Worm (Caenorhabditis elegans): ENCODE data around the gene Y15E3A.3.

Gene Y15E3A.3

DNA sequence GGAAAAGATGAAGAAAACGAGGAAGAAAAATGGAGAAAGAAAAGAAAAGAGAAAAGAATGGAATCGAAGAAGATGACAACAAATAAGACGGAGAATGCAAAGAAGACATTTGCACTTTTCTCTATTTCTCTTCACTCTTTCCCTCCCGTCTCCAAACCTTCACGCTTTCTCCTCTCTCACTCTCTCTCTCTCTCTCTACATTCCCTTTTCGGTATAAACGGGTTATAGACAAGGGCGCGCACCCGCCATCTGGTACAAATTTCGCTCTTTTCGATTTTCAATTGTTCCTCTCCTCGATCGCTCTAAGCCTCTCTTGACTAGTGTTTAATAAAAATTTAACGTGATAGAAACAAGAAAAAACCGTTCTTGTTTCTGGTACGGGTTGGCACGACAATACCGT lies 48.8 kb downstream of the Y15E3A.3 start (continued):
- TF ChIP-seq ceh-82 (tag; optimal IDR thresholded peaks at IDR 0.05) (no peak), lin-39 (tag; optimal IDR thresholded peaks at IDR 0.05) (no peak), nhr-129 (tag; optimal IDR thresholded peaks at IDR 0.05) (peak; percentile 92), mbf-1 (tag; optimal IDR thresholded peaks at IDR 0.05) (no peak), unc-62 (GFP tag; optimal IDR thresholded peaks at IDR 0.05) (no peak), ceh-16 (tag; optimal IDR thresholded peaks at IDR 0.05) (peak; percentile 51)

DNA sequence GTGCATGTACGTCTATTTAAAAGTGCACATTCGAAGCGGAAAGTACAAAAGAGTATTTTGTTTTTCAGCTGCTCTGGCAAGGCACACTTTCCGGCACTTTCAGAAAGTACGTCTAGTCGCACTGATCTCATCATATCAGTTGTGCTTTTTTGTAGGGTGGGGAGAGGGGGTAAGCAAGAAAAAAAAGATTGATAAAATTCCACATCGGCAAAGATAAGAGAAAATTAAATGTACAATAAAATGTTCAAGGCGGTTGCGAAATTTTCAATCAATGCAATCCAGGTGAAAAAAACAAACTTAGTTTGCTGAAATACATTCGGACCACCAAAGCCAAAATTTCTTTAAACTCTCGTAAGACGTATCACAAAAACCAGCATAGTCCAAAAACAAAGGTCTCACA lies 49.4 kb downstream of the Y15E3A.3 start:
- no peak for TF ChIP-seq nhr-77 (tag; optimal IDR thresholded peaks at IDR 0.05)
- peak; percentile 46 for TF ChIP-seq sma-9 (GFP tag; optimal IDR thresholded peaks at IDR 0.05)
- no peak for TF ChIP-seq sma-9 (tag; optimal IDR thresholded peaks at IDR 0.05)

DNA sequence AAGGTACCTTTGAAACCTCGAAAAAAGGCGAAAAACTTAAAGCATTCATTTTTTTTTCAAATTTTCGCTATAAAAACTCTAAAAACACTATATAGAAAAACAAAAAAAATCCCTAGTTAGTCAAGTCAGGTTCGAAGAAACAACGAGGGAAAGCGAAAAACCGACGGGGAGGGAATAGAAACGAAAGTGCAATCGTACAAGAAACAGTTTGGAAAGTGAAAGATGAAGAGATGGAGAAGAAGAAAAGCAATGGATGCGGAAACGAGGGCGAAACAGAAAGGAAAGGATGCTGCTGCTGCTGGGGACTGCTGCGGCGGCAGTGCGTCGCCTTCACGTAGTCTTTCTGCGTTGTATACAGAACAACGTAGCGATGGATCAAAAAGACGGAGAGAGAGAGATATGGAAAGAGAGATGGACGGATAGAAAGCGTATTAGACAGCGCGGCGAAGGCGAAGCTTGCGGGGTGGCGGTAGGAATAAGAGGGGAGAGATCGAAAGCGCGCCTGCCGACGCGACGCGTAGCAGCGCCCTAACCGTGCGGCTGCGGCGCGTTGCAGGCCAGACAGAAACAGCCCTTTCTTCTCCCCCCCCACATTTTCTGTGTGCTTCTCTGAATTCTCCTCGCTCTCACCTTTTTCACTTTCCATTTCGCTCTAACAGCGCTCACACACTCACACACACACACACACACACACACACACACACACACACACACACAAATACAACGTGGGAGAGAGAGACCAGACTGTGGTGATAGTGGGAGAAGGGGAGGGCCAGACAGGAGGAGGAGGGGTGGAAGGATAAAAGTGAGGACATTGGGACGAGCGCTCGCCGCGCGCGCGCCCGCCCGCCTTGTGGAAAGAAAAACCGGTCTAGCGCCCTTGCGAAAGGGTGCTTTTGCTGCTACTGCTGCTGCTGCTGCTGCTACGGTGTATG lies 50.5 kb downstream of the Y15E3A.3 start:
- TF ChIP-seq lin-13 (GFP tag; optimal IDR thresholded peaks at IDR 0.05) (peak; percentile 88), dmd-4 (tag; optimal IDR thresholded peaks at IDR 0.05) (no peak), snpc-4 (tag; optimal IDR thresholded peaks at IDR 0.05) (peak; percentile 73), ZK546.5 (tag; optimal IDR thresholded peaks at IDR 0.05) (no peak), C34F6.9 (tag; optimal IDR thresholded peaks at IDR 0.05) (peak; percentile 73), nhr-12 (tag; optimal IDR thresholded peaks at IDR 0.05) (peak; percentile 13), sem-4 (tag; optimal IDR thresholded peaks at IDR 0.05) (peak; percentile 91), nhr-10 (tag; optimal IDR thresholded peaks at IDR 0.05) (peak; percentile 8), peb-1 (tag; optimal IDR thresholded peaks at IDR 0.05) (no peak), sma-9 (GFP tag; optimal IDR thresholded peaks at IDR 0.05) (peak; percentile 87), sma-9 (tag; optimal IDR thresholded peaks at IDR 0.05) (no peak), elt-1 (tag; optimal IDR thresholded peaks at IDR 0.05) (no peak), ceh-82 (tag; optimal IDR thresholded peaks at IDR 0.05) (no peak), mbf-1 (tag; optimal IDR thresholded peaks at IDR 0.05) (no peak), egl-27 (tag; optimal IDR thresholded peaks at IDR 0.05) (peak; percentile 94), ceh-16 (tag; optimal IDR thresholded peaks at IDR 0.05) (peak; percentile 35), blmp-1 (tag; optimal IDR thresholded peaks at IDR 0.05; ENCODE audit: insufficient read depth) (peak; percentile 98), elt-3 (tag; optimal IDR thresholded peaks at IDR 0.05) (no peak), nhr-237 (tag; optimal IDR thresholded peaks at IDR 0.05) (no peak), Y55F3AM.14 (GFP tag; optimal IDR thresholded peaks at IDR 0.05) (peak; percentile 96), mdl-1 (tag; optimal IDR thresholded peaks at IDR 0.05) (peak; percentile 2 to 92), unc-62 (GFP tag; optimal IDR thresholded peaks at IDR 0.05) (peak; percentile 40), nhr-6 (tag; optimal IDR thresholded peaks at IDR 0.05) (peak; percentile 38), nhr-11 (tag; optimal IDR thresholded peaks at IDR 0.05) (no peak), crh-2 (tag; optimal IDR thresholded peaks at IDR 0.05) (peak; percentile 92), ztf-4 (tag; optimal IDR thresholded peaks at IDR 0.05) (peak; percentile 89), unc-55 (GFP tag; optimal IDR thresholded peaks at IDR 0.05) (peak; percentile 63), ztf-1 (GFP tag; conservative IDR thresholded peaks at IDR 0.05) (no peak), lsy-2 (tag; optimal IDR thresholded peaks at IDR 0.05) (peak; percentile 51 to 75), zag-1 (tag; optimal IDR thresholded peaks at IDR 0.05) (peak; percentile 27), alr-1 (tag; optimal IDR thresholded peaks at IDR 0.05) (no peak), gmeb-1 (tag; optimal IDR thresholded peaks at IDR 0.05) (peak; percentile 60), ama-1 (optimal IDR thresholded peaks at IDR 0.05) (no peak), nhr-129 (tag; optimal IDR thresholded peaks at IDR 0.05) (peak; percentile 94), nhr-25 (tag; optimal IDR thresholded peaks at IDR 0.05) (peak; percentile 98), sma-3 (GFP tag; optimal IDR thresholded peaks at IDR 0.05) (peak; percentile 60), lin-39 (tag; optimal IDR thresholded peaks at IDR 0.05) (no peak), R02D3.7 (tag; optimal IDR thresholded peaks at IDR 0.05) (no peak), nhr-23 (tag; optimal IDR thresholded peaks at IDR 0.05) (no peak), unc-39 (tag; optimal IDR thresholded peaks at IDR 0.05) (no peak), mab-5 (tag; optimal IDR thresholded peaks at IDR 0.05) (peak; percentile 60), nhr-21 (tag; optimal IDR thresholded peaks at IDR 0.05) (peak; percentile 94), lin-11 (tag; optimal IDR thresholded peaks at IDR 0.05) (peak; percentile 77), aly-2 (tag; optimal IDR thresholded peaks at IDR 0.05) (no peak), skn-1 (tag; optimal IDR thresholded peaks at IDR 0.05) (no peak), ztf-11 (tag; optimal IDR thresholded peaks at IDR 0.05) (no peak), F13H6.1 (tag; optimal IDR thresholded peaks at IDR 0.05) (peak; percentile 97)

All from whole organism, L2 larva.